Fruit fly (Drosophila melanogaster): Measurements from ENCODE around the gene comt.

Gene comt

dm6 chrX:13280738-13281137 is 21.9 kb downstream of the comt start (continued):
- TF ChIP-seq B-H2 (GFP tag; optimal IDR thresholded peaks at IDR 0.05) = no peak
- no peak for TF ChIP-seq CG32532 (GFP tag; IDR thresholded peaks at IDR 0.05)
- TF ChIP-seq repo (GFP tag; optimal IDR thresholded peaks at IDR 0.05) = no peak
- TF ChIP-seq CG3847 (GFP tag; IDR thresholded peaks at IDR 0.05) = no peak
- no peak for TF ChIP-seq CG1792 (GFP tag; optimal IDR thresholded peaks at IDR 0.05)
- TF ChIP-seq disco-r (GFP tag; optimal IDR thresholded peaks at IDR 0.05) = no peak
- peak; percentile 13 for TF ChIP-seq grau (tag; optimal IDR thresholded peaks at IDR 0.05)
- no peak for TF ChIP-seq Pdp1 (GFP tag; optimal IDR thresholded peaks at IDR 0.05)
- TF ChIP-seq CG17385 (GFP tag; optimal IDR thresholded peaks at IDR 0.05) = no peak
- TF ChIP-seq Meics (GFP tag; optimal IDR thresholded peaks at IDR 0.05) = no peak
- no peak for TF ChIP-seq CG10565 (GFP tag; optimal IDR thresholded peaks at IDR 0.05)
- no peak for TF ChIP-seq Lim3 (GFP tag; IDR thresholded peaks at IDR 0.05)
- no peak for TF ChIP-seq HLH4C (GFP tag; IDR thresholded peaks at IDR 0.05; ENCODE audit: partially characterized antibody)
- peak; percentile 15 for TF ChIP-seq gem (tag; optimal IDR thresholded peaks at IDR 0.05)
- no peak for TF ChIP-seq ab (GFP tag; optimal IDR thresholded peaks at IDR 0.05)
- no peak for TF ChIP-seq wek (GFP tag; optimal IDR thresholded peaks at IDR 0.05)
- TF ChIP-seq CG11504 (tag; optimal IDR thresholded peaks at IDR 0.05) = peak; percentile 33
- TF ChIP-seq CG13424 (tag; optimal IDR thresholded peaks at IDR 0.05) = no peak
- no peak for TF ChIP-seq dmrt11E (tag; optimal IDR thresholded peaks at IDR 0.05)
- TF ChIP-seq jumu (GFP tag; optimal IDR thresholded peaks at IDR 0.05) = no peak
- no peak for TF ChIP-seq CG4617 (GFP tag; optimal IDR thresholded peaks at IDR 0.05; ENCODE audit: borderline replicate concordance)
- TF ChIP-seq eyg (GFP tag; optimal IDR thresholded peaks at IDR 0.05) = no peak
- no peak for TF ChIP-seq sima (GFP tag; optimal IDR thresholded peaks at IDR 0.05)
- TF ChIP-seq CG6791 (GFP tag; IDR thresholded peaks at IDR 0.05; ENCODE audit: partially characterized antibody) = no peak
- TF ChIP-seq CG13894 (tag; optimal IDR thresholded peaks at IDR 0.05) = no peak
- no peak for TF ChIP-seq ems (GFP tag; optimal IDR thresholded peaks at IDR 0.05)
- TF ChIP-seq CG10431 (GFP tag; optimal IDR thresholded peaks at IDR 0.05) = no peak
- TF ChIP-seq Sry-β (GFP tag; optimal IDR thresholded peaks at IDR 0.05) = peak; percentile 83
- 0 out of 2 replicates have a peak, but pooled peaks have one; percentile 14 for TF ChIP-seq CG31441 (GFP tag; IDR thresholded peaks at IDR 0.05)
- no peak for TF ChIP-seq tin (GFP tag; optimal IDR thresholded peaks at IDR 0.05)
- TF ChIP-seq salm (tag; optimal IDR thresholded peaks at IDR 0.05) = no peak
- no peak for TF ChIP-seq MBD-R2 (GFP tag; IDR thresholded peaks at IDR 0.05)
- TF ChIP-seq Tbp (GFP tag; optimal IDR thresholded peaks at IDR 0.05) = no peak
- TF ChIP-seq nom (GFP tag; optimal IDR thresholded peaks at IDR 0.05) = no peak
- no peak for TF ChIP-seq CG3726 (GFP tag; IDR thresholded peaks at IDR 0.05)
- TF ChIP-seq CG7987 (GFP tag; optimal IDR thresholded peaks at IDR 0.05) = no peak
- TF ChIP-seq peb (GFP tag; IDR thresholded peaks at IDR 0.05) = no peak
- no peak for TF ChIP-seq fru (optimal IDR thresholded peaks at IDR 0.05)
- no peak for TF ChIP-seq Fer1 (GFP tag; optimal IDR thresholded peaks at IDR 0.05)
- no peak for TF ChIP-seq unpg (GFP tag; optimal IDR thresholded peaks at IDR 0.05)
- TF ChIP-seq Fer3 (tag; optimal IDR thresholded peaks at IDR 0.05) = no peak
- no peak for TF ChIP-seq danr (GFP tag; IDR thresholded peaks at IDR 0.05)
- TF ChIP-seq ATbp (GFP tag; optimal IDR thresholded peaks at IDR 0.05) = no peak
- no peak for TF ChIP-seq Poxn (GFP tag; IDR thresholded peaks at IDR 0.05)
- no peak for TF ChIP-seq Xbp1 (GFP tag; optimal IDR thresholded peaks at IDR 0.05)
- no peak for TF ChIP-seq gsb-n (tag; optimal IDR thresholded peaks at IDR 0.05)
- TF ChIP-seq Camta (GFP tag; optimal IDR thresholded peaks at IDR 0.05) = no peak
- TF ChIP-seq CG10959 (GFP tag; IDR thresholded peaks at IDR 0.05) = no peak
- TF ChIP-seq CG15601 (tag; optimal IDR thresholded peaks at IDR 0.05) = no peak
- TF ChIP-seq CG34224 (GFP tag; IDR thresholded peaks at IDR 0.05; ENCODE audit: partially characterized antibody) = no peak
- no peak for TF ChIP-seq CG6272 (GFP tag; IDR thresholded peaks at IDR 0.05)
- no peak for TF ChIP-seq lbe (GFP tag; optimal IDR thresholded peaks at IDR 0.05)
